Fruit fly (Drosophila melanogaster) whole organism, adult: ENCODE results near the gene CG42544.

Source experiments
- CG12768 ChIP-seq: fragments of 200-800 bp; sonication (Bioruptor generic); optimal IDR thresholded peaks from 2 replicates; lab custom pipeline; 2017; ENCODE audit warnings: missing biosample characterization, missing genetic modification characterization, mild to moderate bottlenecking, moderate library complexity, missing genetic modification reagents
- CG7101 ChIP-seq: fragments of 200-800 bp; sonication (Bioruptor generic); optimal IDR thresholded peaks from 2 replicates; lab custom pipeline; 2018; ENCODE audit warnings: missing biosample characterization, mild to moderate bottlenecking, missing genetic modification characterization, moderate library complexity
- Hr96 ChIP-seq: fragments of 200-800 bp; sonication (Bioruptor generic); optimal IDR thresholded peaks from 2 replicates; lab custom pipeline; 2016; ENCODE audit warnings: missing biosample characterization, missing genetic modification characterization

DNA sequence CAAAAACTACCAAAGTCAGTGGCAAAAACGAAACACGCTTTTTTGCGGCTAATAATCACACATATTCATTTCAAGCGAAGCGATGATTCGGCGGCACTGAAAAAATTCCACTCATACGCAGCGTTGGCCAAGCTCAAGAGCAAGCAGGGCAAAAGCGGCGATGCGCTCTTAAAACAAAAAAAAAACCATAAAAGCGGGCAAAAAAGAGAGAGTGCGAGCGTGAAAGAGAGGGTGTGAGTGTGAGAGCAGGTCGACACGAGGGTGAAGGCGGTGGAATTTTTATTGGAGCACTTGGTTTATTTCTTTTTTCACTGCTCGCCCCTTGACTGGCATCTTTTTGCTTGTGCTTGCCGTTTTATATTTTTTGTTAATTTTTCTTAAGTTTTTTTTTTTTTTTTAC lies 6.2 kb downstream of the CG42544 start:
- TF ChIP-seq CG7101 (tag; lab: Kevin White, UChicago) (no peak), CG12768 (no peak), Hr96 (GFP tag; lab: Kevin White, UChicago) (no peak)
